Fruit fly (Drosophila melanogaster) whole organism, embryonic: Measurements from ENCODE around the gene CG6654.

Experiments used
- Aef1 ChIP-seq: fragments of 200-800 bp; sonication (Bioruptor generic); IDR thresholded peaks from 3 replicates; pipeline ENCODE4 v1.3.6; 2022; ENCODE audit warnings: missing biosample characterization, missing genetic modification characterization
- Antp ChIP-seq: fragments of 200-800 bp; sonication (Bioruptor generic); optimal IDR thresholded peaks from 3 replicates; lab custom pipeline; 2016; ENCODE audit warnings: missing biosample characterization, missing genetic modification characterization
- Bteb2 ChIP-seq: fragments of 200-800 bp; sonication (Bioruptor generic); optimal IDR thresholded peaks from 2 replicates; lab custom pipeline; 2016; ENCODE audit warnings: missing biosample characterization, missing genetic modification characterization
- CG10274 ChIP-seq: fragments of 200-800 bp; sonication (Bioruptor generic); optimal IDR thresholded peaks from 3 replicates; lab custom pipeline; 2017; ENCODE audit warnings: missing biosample characterization, mild to moderate bottlenecking, missing genetic modification characterization
- CG11696 ChIP-seq: fragments of 200-800 bp; sonication (Bioruptor generic); IDR thresholded peaks from 2 replicates; pipeline ENCODE4 v1.3.6; 2022; ENCODE audit warnings: missing biosample characterization, missing genetic modification characterization
- CG12769 ChIP-seq: fragments of 200-800 bp; sonication (Bioruptor generic); optimal IDR thresholded peaks from 2 replicates; lab custom pipeline; 2019; ENCODE audit warnings: missing biosample characterization, mild to moderate bottlenecking, missing genetic modification characterization, moderate library complexity
- CG13624 ChIP-seq: fragments of 200-800 bp; sonication (Bioruptor generic); optimal IDR thresholded peaks from 2 replicates; lab custom pipeline; 2016; ENCODE audit warnings: missing biosample characterization, missing genetic modification characterization
- CG15479 ChIP-seq: fragments of 200-800 bp; sonication (Bioruptor generic); optimal IDR thresholded peaks from 3 replicates; lab custom pipeline; 2019; ENCODE audit warnings: missing biosample characterization, mild to moderate bottlenecking, missing genetic modification characterization, moderate library complexity
- CG17359 ChIP-seq: fragments of 200-800 bp; sonication (Bioruptor generic); optimal IDR thresholded peaks from 3 replicates; lab custom pipeline; 2018; ENCODE audit warnings: missing biosample characterization, mild to moderate bottlenecking, missing genetic modification characterization, moderate library complexity
- CG17802 ChIP-seq: fragments of 200-800 bp; sonication (Bioruptor generic); optimal IDR thresholded peaks from 2 replicates; lab custom pipeline; 2018; ENCODE audit warnings: missing biosample characterization, mild to moderate bottlenecking, missing genetic modification characterization, moderate library complexity
- CG2712 ChIP-seq: fragments of 200-800 bp; optimal IDR thresholded peaks from 3 replicates; lab custom pipeline; 2019; ENCODE audit warnings: missing biosample characterization, mild to moderate bottlenecking, missing genetic modification characterization, moderate library complexity
- CG3847 ChIP-seq: fragments of 200-800 bp; sonication (Bioruptor generic); IDR thresholded peaks from 2 replicates; pipeline ENCODE4 v1.3.6; 2022; ENCODE audit warnings: missing biosample characterization, missing genetic modification characterization
- CG7745 ChIP-seq: fragments of 200-800 bp; sonication (Bioruptor generic); optimal IDR thresholded peaks from 2 replicates; lab custom pipeline; 2018; ENCODE audit warnings: missing biosample characterization, mild to moderate bottlenecking, missing genetic modification characterization, moderate library complexity
- CG8765 ChIP-seq: fragments of 200-800 bp; sonication (Bioruptor generic); IDR thresholded peaks from 2 replicates; pipeline ENCODE4 v1.3.6; 2022; ENCODE audit warnings: missing biosample characterization, missing genetic modification characterization
- CG9215 ChIP-seq: fragments of 200-800 bp; sonication (Bioruptor generic); IDR thresholded peaks from 2 replicates; pipeline ENCODE4 v1.3.6; 2022; ENCODE audit warnings: missing biosample characterization, missing genetic modification characterization
- CG9817 ChIP-seq: fragments of 200-800 bp; sonication (Bioruptor generic); optimal IDR thresholded peaks from 2 replicates; lab custom pipeline; 2018; ENCODE audit warnings: missing biosample characterization, mild to moderate bottlenecking, missing genetic modification characterization, moderate library complexity
- CkIIα-i1 ChIP-seq: fragments of 200-800 bp; sonication (Bioruptor generic); IDR thresholded peaks from 2 replicates; pipeline ENCODE4 v1.3.6; 2022; ENCODE audit warnings: missing biosample characterization, missing genetic modification characterization
- Deaf1 ChIP-seq: fragments of 200-800 bp; optimal IDR thresholded peaks from 3 replicates; lab custom pipeline; 2019; ENCODE audit warnings: missing biosample characterization, mild to moderate bottlenecking, missing genetic modification characterization, moderate library complexity
- Dref ChIP-seq: fragments of 200-800 bp; sonication (Bioruptor generic); IDR thresholded peaks from 2 replicates; pipeline ENCODE4 v1.3.6; 2022; ENCODE audit warnings: missing biosample characterization, missing genetic modification characterization
- Elba2 ChIP-seq: fragments of 200-800 bp; sonication (Bioruptor generic); optimal IDR thresholded peaks from 3 replicates; lab custom pipeline; 2016; ENCODE audit warnings: missing biosample characterization, missing genetic modification characterization
- Gug ChIP-seq: fragments of 200-800 bp; sonication (Bioruptor generic); IDR thresholded peaks from 4 replicates; pipeline ENCODE4 v1.3.6; 2022; ENCODE audit warnings: missing biosample characterization, missing genetic modification characterization
- Med ChIP-seq: fragments of 200-800 bp; sonication (Bioruptor generic); peaks from one replicate; lab custom pipeline; 2016; ENCODE audit warnings: missing biosample characterization, missing genetic modification characterization, mild to moderate bottlenecking, inconsistent platforms, moderate library complexity
- Mrtf ChIP-seq: fragments of 200-800 bp; sonication (Bioruptor generic); IDR thresholded peaks from 3 replicates; pipeline ENCODE4 v1.3.6; 2022; ENCODE audit warnings: missing biosample characterization, missing genetic modification characterization
- NC2β ChIP-seq: fragments of 200-800 bp; sonication (Bioruptor generic); optimal IDR thresholded peaks from 2 replicates; lab custom pipeline; 2016; ENCODE audit warnings: missing biosample characterization, missing genetic modification characterization
- Ravus ChIP-seq: fragments of 200-800 bp; sonication (Bioruptor generic); IDR thresholded peaks from 2 replicates; pipeline ENCODE4 v1.3.6; 2022; ENCODE audit warnings: missing biosample characterization, missing genetic modification characterization
- Side ChIP-seq: fragments of 200-800 bp; sonication (Bioruptor generic); optimal IDR thresholded peaks from 2 replicates; lab custom pipeline; 2016; ENCODE audit warnings: missing biosample characterization, missing genetic modification characterization
- Six4 ChIP-seq: fragments of 200-800 bp; sonication (Bioruptor generic); optimal IDR thresholded peaks from 2 replicates; lab custom pipeline; 2016; ENCODE audit warnings: missing biosample characterization, missing genetic modification characterization
- Ssrp ChIP-seq: fragments of 200-800 bp; sonication (Bioruptor generic); optimal IDR thresholded peaks from 2 replicates; lab custom pipeline; 2018; ENCODE audit warnings: missing biosample characterization, mild to moderate bottlenecking, missing genetic modification characterization, moderate library complexity
- ase ChIP-seq: fragments of 200-800 bp; sonication (Bioruptor generic); IDR thresholded peaks from 3 replicates; pipeline ENCODE4 v1.3.6; 2022; ENCODE audit warnings: missing biosample characterization, missing genetic modification characterization
- croc ChIP-seq: fragments of 200-800 bp; sonication (Bioruptor generic); conservative IDR thresholded peaks from 3 replicates; pipeline ENCODE4 v1.3.6; 2022; ENCODE audit warnings: missing biosample characterization, missing genetic modification characterization
- da ChIP-seq: fragments of 200-800 bp; sonication (Bioruptor generic); optimal IDR thresholded peaks from 2 replicates; lab custom pipeline; 2016; ENCODE audit warnings: missing biosample characterization, missing genetic modification characterization
- danr ChIP-seq: fragments of 200-800 bp; sonication (Bioruptor generic); IDR thresholded peaks from 2 replicates; pipeline ENCODE4 v1.3.6; 2022; ENCODE audit warnings: missing biosample characterization, missing genetic modification characterization
- dmrt99B ChIP-seq: fragments of 200-800 bp; sonication (Bioruptor generic); optimal IDR thresholded peaks from 2 replicates; lab custom pipeline; 2018; ENCODE audit warnings: missing biosample characterization, mild to moderate bottlenecking, missing genetic modification characterization, moderate library complexity
- en ChIP-seq: fragments of 200-800 bp; sonication (Bioruptor generic); optimal IDR thresholded peaks from 2 replicates; lab custom pipeline; 2016; ENCODE audit warnings: missing biosample characterization, missing genetic modification characterization
- grn ChIP-seq: fragments of 200-800 bp; sonication (Bioruptor generic); optimal IDR thresholded peaks from 3 replicates; lab custom pipeline; 2017; ENCODE audit warnings: missing biosample characterization, missing genetic modification characterization
- gsb ChIP-seq: fragments of 200-800 bp; sonication (Bioruptor generic); IDR thresholded peaks from 2 replicates; pipeline ENCODE4 v1.3.6; 2022; ENCODE audit warnings: missing biosample characterization, missing genetic modification characterization
- gsb-n ChIP-seq: fragments of 200-800 bp; sonication (Bioruptor generic); optimal IDR thresholded peaks from 3 replicates; lab custom pipeline; 2018; ENCODE audit warnings: missing biosample characterization, mild to moderate bottlenecking, missing genetic modification characterization
- her ChIP-seq: fragments of 200-800 bp; sonication (Bioruptor generic); optimal IDR thresholded peaks from 2 replicates; lab custom pipeline; 2016; ENCODE audit warnings: missing biosample characterization, missing genetic modification characterization
- lola ChIP-seq, 3 experiments: fragments of >200 bp in 2 of 3; fragments of 200-800 bp in 1 of 3; sonication (Bioruptor generic) in 1 of 3; optimal IDR thresholded peaks; 2 replicates each; lab custom pipeline; 2017 to 2019; ENCODE audit warnings: missing biosample characterization in 3 of 3, missing genetic modification characterization in 3 of 3, mild to moderate bottlenecking in 1 of 3, moderate library complexity in 1 of 3
- nom ChIP-seq: fragments of 200-800 bp; sonication (Bioruptor generic); optimal IDR thresholded peaks from 2 replicates; lab custom pipeline; 2017; ENCODE audit warnings: missing biosample characterization, missing genetic modification characterization, mild to moderate bottlenecking, moderate library complexity, missing genetic modification reagents
- pho ChIP-seq: fragments of 200-800 bp; sonication (Bioruptor generic); optimal IDR thresholded peaks from 2 replicates; lab custom pipeline; 2016; ENCODE audit warnings: missing biosample characterization, missing genetic modification characterization
- phol ChIP-seq: fragments of 200-800 bp; sonication (Bioruptor generic); optimal IDR thresholded peaks from 3 replicates; lab custom pipeline; 2018; ENCODE audit warnings: missing biosample characterization, mild to moderate bottlenecking, missing genetic modification characterization, moderate library complexity
- pzg ChIP-seq: fragments of 200-800 bp; sonication (Bioruptor generic); optimal IDR thresholded peaks from 3 replicates; lab custom pipeline; 2018; ENCODE audit warnings: missing biosample characterization, mild to moderate bottlenecking, missing genetic modification characterization, moderate library complexity
- sc ChIP-seq, 3 experiments: fragments of >200 bp in 2 of 3; fragments of 200-800 bp in 1 of 3; sonication (Bioruptor generic) in 1 of 3; optimal IDR thresholded peaks; 2 replicates in 2 of 3; 3 replicates in 1 of 3; lab custom pipeline; 2017; ENCODE audit warnings: mild to moderate bottlenecking in 1 of 3, missing biosample characterization in 1 of 3, missing genetic modification characterization in 1 of 3, missing genetic modification reagents in 1 of 3
- sim ChIP-seq: fragments of 200-800 bp; sonication (Bioruptor generic); IDR thresholded peaks from 2 replicates; pipeline ENCODE4 v1.3.6; 2022; ENCODE audit warnings: missing biosample characterization, missing genetic modification characterization
- sisA ChIP-seq: fragments of 200-800 bp; sonication (Bioruptor generic); IDR thresholded peaks from 2 replicates; pipeline ENCODE4 v1.3.6; 2022; ENCODE audit warnings: missing biosample characterization, missing genetic modification characterization
- sob ChIP-seq: fragments of 200-800 bp; sonication (Bioruptor generic); IDR thresholded peaks from 2 replicates; pipeline ENCODE4 v1.3.6; 2022; ENCODE audit warnings: missing biosample characterization, missing genetic modification characterization
- zfh2 ChIP-seq: fragments of 200-800 bp; sonication (Bioruptor generic); optimal IDR thresholded peaks from 2 replicates; lab custom pipeline; 2016; ENCODE audit warnings: missing biosample characterization, missing genetic modification characterization

Gene CG6654

dm6 chr3R:15196134-15197034, 17.1 kb downstream of the CG6654 start, which contains the start of the genes Kpc1 and CG42542 (continued):
- peak; percentile 4 for TF ChIP-seq gsb-n (tag; lab: Kevin White, UChicago)
- TF ChIP-seq Deaf1 (tag; lab: Kevin White, UChicago): no peak
- TF ChIP-seq CG12769 (tag; lab: Kevin White, UChicago): no peak
- TF ChIP-seq CG7745: no peak
- TF ChIP-seq Bteb2 (GFP tag; lab: Kevin White, UChicago): peak; percentile 71
- TF ChIP-seq pzg (GFP tag; lab: Kevin White, UChicago): peak; percentile 93
- no peak for TF ChIP-seq Mrtf (GFP tag; lab: Robert Waterston, UW)
- TF ChIP-seq sisA (GFP tag; lab: Robert Waterston, UW): peak; percentile 37; the same call in 1 of the 2 replicates
- no peak for TF ChIP-seq sim (GFP tag; lab: Robert Waterston, UW)
- peak; percentile 62 for TF ChIP-seq Ssrp
- peak; percentile 87 for TF ChIP-seq sob (GFP tag; lab: Robert Waterston, UW)
- TF ChIP-seq CG10274 (GFP tag; lab: Kevin White, UChicago): no peak
- peak; percentile 78 for TF ChIP-seq CG13624 (GFP tag; lab: Kevin White, UChicago)
- TF ChIP-seq her (GFP tag; lab: Kevin White, UChicago): peak; percentile 76
- no peak for TF ChIP-seq dmrt99B
- TF ChIP-seq CG15479 (GFP tag; lab: Kevin White, UChicago): no peak
- no peak for TF ChIP-seq nom (GFP tag; lab: Kevin White, UChicago)
- TF ChIP-seq danr (GFP tag; lab: Robert Waterston, UW): peak; percentile 39; the same call in 1 of the 2 replicates
- peak; percentile 31 for TF ChIP-seq CG2712 (tag; lab: Kevin White, UChicago)
- TF ChIP-seq en (GFP tag; lab: Kevin White, UChicago): peak; percentile 25
- peak; percentile 46 for TF ChIP-seq Dref (GFP tag; lab: Robert Waterston, UW)
- no peak for TF ChIP-seq Elba2
- peak; percentile 61 for TF ChIP-seq Side (GFP tag; lab: Kevin White, UChicago)
- TF ChIP-seq CG17359: peak; percentile 45
- TF ChIP-seq Antp (GFP tag; lab: Kevin White, UChicago): peak; percentile 49
- peak; percentile 86 for TF ChIP-seq da
- peak; percentile 83 for TF ChIP-seq zfh2
- peak; percentile 35 for TF ChIP-seq CG17802 (tag; lab: Kevin White, UChicago)
- TF ChIP-seq lola (GFP tag; optimal IDR thresholded peaks at IDR 0.05; lab: Kevin White, UChicago): peak in 1 of 3 experiments; percentile 81
- TF ChIP-seq CkIIα-i1 (GFP tag; lab: Robert Waterston, UW): no peak
- peak; percentile 66 for TF ChIP-seq ase (GFP tag; lab: Robert Waterston, UW)
- peak; percentile 41 for TF ChIP-seq NC2β (GFP tag; lab: Kevin White, UChicago)
- TF ChIP-seq croc (GFP tag; lab: Robert Waterston, UW): peak; percentile 33; the same call in 2 of the 3 replicates
- peak; percentile 68 for TF ChIP-seq pho
- peak; percentile 79 for TF ChIP-seq CG3847 (GFP tag; lab: Robert Waterston, UW)
- no peak for TF ChIP-seq Aef1 (GFP tag; lab: Robert Waterston, UW)
- no peak for TF ChIP-seq gsb (GFP tag; lab: Robert Waterston, UW)
- peak; percentile 65 for TF ChIP-seq CG9215 (GFP tag; lab: Robert Waterston, UW)
- TF ChIP-seq Six4 (GFP tag; lab: Kevin White, UChicago): peak; percentile 49
- peak; percentile 62; the same call in 3 of the 4 replicates for TF ChIP-seq Gug
- 0 out of 2 replicates have a peak, but pooled peaks have one; percentile 30 for TF ChIP-seq CG11696 (GFP tag; lab: Robert Waterston, UW)
- no peak for TF ChIP-seq grn (GFP tag; lab: Kevin White, UChicago)
- TF ChIP-seq Med: peak; percentile 95
- peak; percentile 47 for TF ChIP-seq CG9817
- no peak for TF ChIP-seq sc (optimal IDR thresholded peaks at IDR 0.05; lab: Kevin White, UChicago)
- TF ChIP-seq sc (GFP tag; optimal IDR thresholded peaks at IDR 0.05; lab: Kevin White, UChicago): peak; percentile 53
- no peak; the same call in 1 of the 2 replicates for TF ChIP-seq CG8765 (GFP tag; lab: Robert Waterston, UW)
- TF ChIP-seq Ravus (GFP tag; lab: Robert Waterston, UW): no peak
- TF ChIP-seq phol: peak; percentile 54
